Fruit fly (Drosophila melanogaster): ENCODE data around the gene bru2.

The bru2 gene

dm6 chr2L:12338548-12338947 lies 5.5 kb upstream of the bru2 start, which contains the start of gene CG31862:
TSS of gene CG31862 (plus strand) at chr2L:12338848.
- TF ChIP-seq CG5953 (GFP tag; IDR thresholded peaks at IDR 0.05): no peak
- no peak for TF ChIP-seq CG31388 (GFP tag; optimal IDR thresholded peaks at IDR 0.05)
- TF ChIP-seq CkIIα-i1 (GFP tag; IDR thresholded peaks at IDR 0.05): no peak
- no peak for TF ChIP-seq sisA (GFP tag; IDR thresholded peaks at IDR 0.05)
- no peak for TF ChIP-seq ewg (GFP tag; optimal IDR thresholded peaks at IDR 0.05)
- TF ChIP-seq CG4707 (GFP tag; optimal IDR thresholded peaks at IDR 0.05): no peak
- TF ChIP-seq br (optimal IDR thresholded peaks at IDR 0.05): no peak
- no peak for TF ChIP-seq CG12071 (GFP tag; optimal IDR thresholded peaks at IDR 0.05)
- no peak for TF ChIP-seq Rfx (GFP tag; IDR thresholded peaks at IDR 0.05)
- no peak for TF ChIP-seq CG9609 (GFP tag; optimal IDR thresholded peaks at IDR 0.05)
- no peak for TF ChIP-seq ssp (GFP tag; IDR thresholded peaks at IDR 0.05)
- no peak for TF ChIP-seq CG12155 (GFP tag; optimal IDR thresholded peaks at IDR 0.05)
- TF ChIP-seq CG7928 (GFP tag; optimal IDR thresholded peaks at IDR 0.05): no peak
- no peak for TF ChIP-seq CG10979 (tag; optimal IDR thresholded peaks at IDR 0.05)
- TF ChIP-seq otp (GFP tag; IDR thresholded peaks at IDR 0.05): no peak
- TF ChIP-seq Meics (GFP tag; optimal IDR thresholded peaks at IDR 0.05): no peak
- no peak for TF ChIP-seq CG14860 (GFP tag; IDR thresholded peaks at IDR 0.05; ENCODE audit: partially characterized antibody)
- no peak for TF ChIP-seq gcm2 (GFP tag; optimal IDR thresholded peaks at IDR 0.05)
- TF ChIP-seq HHEX (GFP tag; optimal IDR thresholded peaks at IDR 0.05): no peak
- TF ChIP-seq CG10654 (GFP tag; optimal IDR thresholded peaks at IDR 0.05): no peak

dm6 chr2L:12341705-12342104 lies 2.3 kb upstream of the bru2 start:
- TF ChIP-seq fu2 (GFP tag; optimal IDR thresholded peaks at IDR 0.05): no peak
- 0 out of 3 replicates have a peak, but pooled peaks have one; percentile 11 for TF ChIP-seq otp (GFP tag; IDR thresholded peaks at IDR 0.05)
- TF ChIP-seq tna (GFP tag; IDR thresholded peaks at IDR 0.05; ENCODE audit: partially characterized antibody): no peak
- TF ChIP-seq CG6813 (GFP tag; optimal IDR thresholded peaks at IDR 0.05): no peak
- TF ChIP-seq crol (GFP tag; IDR thresholded peaks at IDR 0.05): peak; percentile 96
- TF ChIP-seq ase (GFP tag; IDR thresholded peaks at IDR 0.05): no peak
- TF ChIP-seq CG4707 (GFP tag; optimal IDR thresholded peaks at IDR 0.05): no peak
- no peak for TF ChIP-seq CG33213 (GFP tag; optimal IDR thresholded peaks at IDR 0.05)
- TF ChIP-seq CG14014 (GFP tag; IDR thresholded peaks at IDR 0.05): no peak
- no peak for TF ChIP-seq luna (GFP tag; optimal IDR thresholded peaks at IDR 0.05)
- no peak for TF ChIP-seq CG8478 (optimal IDR thresholded peaks at IDR 0.05)
- no peak for TF ChIP-seq CG10565 (GFP tag; optimal IDR thresholded peaks at IDR 0.05)
- no peak for TF ChIP-seq Xrp1 (GFP tag; IDR thresholded peaks at IDR 0.05)
- no peak for TF ChIP-seq CG9817 (tag; optimal IDR thresholded peaks at IDR 0.05)
- no peak for TF ChIP-seq CG13123 (GFP tag; optimal IDR thresholded peaks at IDR 0.05)
- TF ChIP-seq tup (GFP tag; optimal IDR thresholded peaks at IDR 0.05): no peak
- TF ChIP-seq E2f1 (GFP tag; IDR thresholded peaks at IDR 0.05): no peak
- no peak for TF ChIP-seq CG18476 (GFP tag; optimal IDR thresholded peaks at IDR 0.05)
- no peak for TF ChIP-seq maf-S (GFP tag; optimal IDR thresholded peaks at IDR 0.05)
- TF ChIP-seq Elba2 (GFP tag; optimal IDR thresholded peaks at IDR 0.05): no peak
- TF ChIP-seq B-H1 (GFP tag; IDR thresholded peaks at IDR 0.05): no peak
- TF ChIP-seq kni (GFP tag; optimal IDR thresholded peaks at IDR 0.05): no peak
- 0 out of 2 replicates have a peak, but pooled peaks have one; percentile 7 for TF ChIP-seq CG13287 (GFP tag; IDR thresholded peaks at IDR 0.05; ENCODE audit: partially characterized antibody)
- no peak for TF ChIP-seq CG10209 (GFP tag; optimal IDR thresholded peaks at IDR 0.05)
- no peak for TF ChIP-seq abd-A (tag; optimal IDR thresholded peaks at IDR 0.05)
- TF ChIP-seq sc (optimal IDR thresholded peaks at IDR 0.05): no peak
- no peak for TF ChIP-seq sc (GFP tag; optimal IDR thresholded peaks at IDR 0.05)
- no peak for TF ChIP-seq Ets97D (GFP tag; optimal IDR thresholded peaks at IDR 0.05)
- no peak for TF ChIP-seq p53 (GFP tag; optimal IDR thresholded peaks at IDR 0.05)
- no peak for TF ChIP-seq CG17568 (GFP tag; optimal IDR thresholded peaks at IDR 0.05)
- peak; percentile 34; the same call in 1 of the 2 replicates for TF ChIP-seq CG9932 (GFP tag; IDR thresholded peaks at IDR 0.05)
- TF ChIP-seq CG18011 (GFP tag; optimal IDR thresholded peaks at IDR 0.05): no peak
- no peak for TF ChIP-seq psq (GFP tag; optimal IDR thresholded peaks at IDR 0.05)
- no peak for TF ChIP-seq CG17328 (GFP tag; IDR thresholded peaks at IDR 0.05)
- no peak for TF ChIP-seq Mad (GFP tag; optimal IDR thresholded peaks at IDR 0.05)

All from whole organism, embryonic.